Worm (Caenorhabditis elegans) whole organism, L2 larva: Measurements from ENCODE around the gene lido-16.
A peak's percentile ranks its signal among the peaks of the same experiment; 100 is the strongest.

Source experiments
- R02D3.7 ChIP-seq: fragments of 150-350 bp; optimal IDR thresholded peaks from 2 replicates; lab custom pipeline; 2014; ENCODE audit warnings: missing biosample characterization, missing genetic modification characterization
- aly-2 ChIP-seq: fragments of 150-350 bp; optimal IDR thresholded peaks from 2 replicates; lab custom pipeline; 2014; ENCODE audit warnings: missing biosample characterization, missing genetic modification characterization
- fos-1 ChIP-seq: fragments of 150-350 bp; optimal IDR thresholded peaks from 2 replicates; lab custom pipeline; 2014; ENCODE audit warnings: missing biosample characterization, missing genetic modification characterization
- lin-13 ChIP-seq: fragments of 150-350 bp; optimal IDR thresholded peaks from 2 replicates; lab custom pipeline; 2014; ENCODE audit warnings: missing biosample characterization, missing genetic modification reagents, missing genetic modification characterization
- nhr-12 ChIP-seq: fragments of 150-350 bp; optimal IDR thresholded peaks from 2 replicates; lab custom pipeline; 2014; ENCODE audit warnings: missing biosample characterization, missing genetic modification characterization
- nhr-25 ChIP-seq: fragments of 150-350 bp; sonication (generic microtip); optimal IDR thresholded peaks from 3 replicates; lab custom pipeline; 2014; ENCODE audit warnings: missing biosample characterization, missing genetic modification characterization
- ztf-11 ChIP-seq: sonication (generic microtip); optimal IDR thresholded peaks from 2 replicates; lab custom pipeline; 2017; ENCODE audit warnings: missing biosample characterization, missing genetic modification characterization

- TF ChIP-seq fos-1 (peak; percentile 66), lin-13 (GFP tag; lab: Kevin White, UChicago) (no peak), nhr-25 (tag; lab: Kevin White, UChicago) (no peak), aly-2 (tag; lab: Kevin White, UChicago) (no peak), R02D3.7 (tag; lab: Kevin White, UChicago) (no peak), nhr-12 (tag; lab: Kevin White, UChicago) (no peak), ztf-11 (tag; lab: Kevin White, UChicago) (no peak)
Measured at ce11 chrII:6486344-6486743, 1.6 kb upstream of the lido-16 start.
